Worm (Caenorhabditis elegans): Measurements from ENCODE around the gene irld-26.

irld-26 gene

DNA sequence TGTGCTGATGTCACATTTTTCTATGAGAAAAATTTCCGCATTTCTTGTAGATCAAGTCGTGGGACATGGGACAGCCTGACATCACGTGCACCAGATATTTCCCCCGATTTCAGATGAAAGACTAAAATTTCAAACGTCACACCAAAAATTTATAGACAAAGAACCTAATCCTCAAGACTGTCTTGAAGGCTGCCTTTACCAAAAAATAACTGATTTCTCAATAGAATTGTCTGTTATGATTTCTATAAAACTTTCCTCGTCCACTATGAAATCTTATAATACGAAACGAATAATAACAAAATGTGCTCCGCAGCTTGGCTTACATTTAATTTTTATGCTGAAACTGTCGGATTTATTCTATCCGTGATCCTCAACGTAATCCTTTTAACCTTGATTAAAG is 24.6 kb upstream of the irld-26 start, which contains the start of gene str-106:
TSS of gene str-106 (plus strand) at position 301 of the 400 bp plus-strand sequence.
- TF ChIP-seq egl-18 (GFP tag; IDR thresholded peaks at IDR 0.05): no peak
- TF ChIP-seq F22D6.2 (tag; optimal IDR thresholded peaks at IDR 0.05): no peak
- no peak for TF ChIP-seq tbx-9 (tag; optimal IDR thresholded peaks at IDR 0.05; ENCODE audit: borderline replicate concordance)
- no peak for TF ChIP-seq mes-4 (tag; optimal IDR thresholded peaks at IDR 0.05)
- TF ChIP-seq lsl-1 (GFP tag; optimal IDR thresholded peaks at IDR 0.05): no peak
- no peak for TF ChIP-seq snpc-1.3 (tag; optimal IDR thresholded peaks at IDR 0.05; ENCODE audit: insufficient read depth)
- no peak for TF ChIP-seq ztf-6 (GFP tag; IDR thresholded peaks at IDR 0.05)
- no peak for TF ChIP-seq ztf-28 (GFP tag; IDR thresholded peaks at IDR 0.05)
- no peak for TF ChIP-seq ceh-79 (tag; optimal IDR thresholded peaks at IDR 0.05)

DNA sequence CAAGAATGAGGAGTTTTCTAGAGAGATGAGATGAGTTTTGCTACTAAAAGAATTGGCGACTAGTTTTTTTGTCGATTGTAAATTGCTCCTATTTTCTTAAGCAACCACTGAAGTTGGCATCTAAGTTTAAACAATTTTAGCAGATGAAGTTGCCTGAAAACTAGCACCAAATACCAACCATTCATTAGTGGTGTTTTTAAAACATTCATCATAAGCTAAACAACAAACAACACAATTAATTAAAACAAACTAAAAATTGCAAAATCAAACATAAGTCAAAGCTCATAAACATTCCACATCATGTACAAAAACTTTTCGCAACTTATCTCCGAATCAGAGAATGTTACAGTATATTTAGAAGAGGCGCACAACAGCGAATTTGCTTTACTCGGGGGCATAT is 22.9 kb upstream of the irld-26 start, which contains the start of gene srz-13:
TSS of gene srz-13 (plus strand) at position 301 of the 400 bp plus-strand sequence.
- TF ChIP-seq lag-1 (GFP tag; IDR thresholded peaks at IDR 0.05): no peak
- no peak for TF ChIP-seq D2030.7 (GFP tag; IDR thresholded peaks at IDR 0.05)
- TF ChIP-seq hlh-26 (GFP tag; conservative IDR thresholded peaks at IDR 0.05): no peak
- TF ChIP-seq hmg-20 (GFP tag; IDR thresholded peaks at IDR 0.05): no peak

DNA sequence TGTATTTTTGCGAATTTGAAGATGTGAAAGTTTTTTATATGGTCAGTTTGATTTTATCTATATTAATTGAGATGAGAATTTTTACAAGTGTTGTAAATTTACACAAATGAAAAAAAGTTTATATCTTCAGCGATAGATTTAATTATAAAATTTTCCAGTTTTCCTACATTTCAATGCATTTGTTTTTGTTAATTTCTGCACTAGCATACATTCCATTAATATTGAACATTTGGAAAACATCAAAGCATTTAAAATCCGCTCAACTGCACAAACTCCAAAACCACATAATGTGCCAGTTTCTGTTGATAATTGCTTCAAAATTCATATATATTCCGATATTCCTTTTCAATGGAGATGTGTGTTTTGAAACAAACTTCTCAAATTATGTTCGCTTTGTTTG is 22.1 kb upstream of the irld-26 start, which contains the start of gene srh-277:
TSS of gene srh-277 (plus strand) at position 301 of the 400 bp plus-strand sequence.
- TF ChIP-seq nhr-80 (tag; optimal IDR thresholded peaks at IDR 0.05) (no peak), repo-1 (tag; optimal IDR thresholded peaks at IDR 0.05) (no peak), Y79H2A.3 (GFP tag; conservative IDR thresholded peaks at IDR 0.05) (no peak), dpff-1 (tag; optimal IDR thresholded peaks at IDR 0.05) (no peak), F55B11.4 (tag; optimal IDR thresholded peaks at IDR 0.05; ENCODE audit: borderline replicate concordance, insufficient read depth) (no peak), F52B5.7 (tag; optimal IDR thresholded peaks at IDR 0.05) (no peak), ztf-6 (GFP tag; IDR thresholded peaks at IDR 0.05) (no peak)

DNA sequence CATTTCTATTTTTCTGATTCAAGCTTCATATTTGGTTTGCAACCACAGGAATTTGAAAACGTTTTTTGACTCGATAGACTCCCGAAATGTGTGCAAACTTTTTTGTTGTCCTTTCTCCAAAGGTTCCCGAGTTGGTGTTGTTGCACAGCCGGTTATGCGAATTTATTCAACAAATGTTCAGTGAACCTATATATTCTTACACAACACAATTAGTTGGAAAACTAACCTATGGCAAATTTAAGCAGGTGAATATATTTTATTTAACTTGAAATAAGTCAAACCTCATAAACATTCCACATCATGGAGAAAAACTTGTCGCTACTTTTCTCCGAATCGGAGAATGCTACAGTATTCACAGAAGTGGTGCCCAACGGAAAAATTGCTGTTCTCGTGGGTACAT is 21.6 kb upstream of the irld-26 start, which contains the start of gene srz-14:
TSS of gene srz-14 (plus strand) at position 301 of the 400 bp plus-strand sequence.
- TF ChIP-seq unc-130 (GFP tag; optimal IDR thresholded peaks at IDR 0.05) (no peak), nhr-90 (tag; optimal IDR thresholded peaks at IDR 0.05) (no peak), attf-6 (GFP tag; IDR thresholded peaks at IDR 0.05) (no peak), ceh-91 (GFP tag; IDR thresholded peaks at IDR 0.05) (no peak), tbx-9 (tag; optimal IDR thresholded peaks at IDR 0.05; ENCODE audit: borderline replicate concordance) (no peak), ztf-3 (GFP tag; optimal IDR thresholded peaks at IDR 0.05) (no peak), him-1 (tag; optimal IDR thresholded peaks at IDR 0.05) (no peak), nfyb-1 (GFP tag; IDR thresholded peaks at IDR 0.05) (no peak), ama-1 (optimal IDR thresholded peaks at IDR 0.05) (no peak), ama-1 (GFP tag; optimal IDR thresholded peaks at IDR 0.05) (no peak), akir-1 (GFP tag; optimal IDR thresholded peaks at IDR 0.05) (no peak), die-1 (tag; optimal IDR thresholded peaks at IDR 0.05) (no peak), let-607 (tag; optimal IDR thresholded peaks at IDR 0.05) (no peak), mes-4 (tag; optimal IDR thresholded peaks at IDR 0.05) (no peak), F10E7.11 (tag; optimal IDR thresholded peaks at IDR 0.05) (no peak)

DNA sequence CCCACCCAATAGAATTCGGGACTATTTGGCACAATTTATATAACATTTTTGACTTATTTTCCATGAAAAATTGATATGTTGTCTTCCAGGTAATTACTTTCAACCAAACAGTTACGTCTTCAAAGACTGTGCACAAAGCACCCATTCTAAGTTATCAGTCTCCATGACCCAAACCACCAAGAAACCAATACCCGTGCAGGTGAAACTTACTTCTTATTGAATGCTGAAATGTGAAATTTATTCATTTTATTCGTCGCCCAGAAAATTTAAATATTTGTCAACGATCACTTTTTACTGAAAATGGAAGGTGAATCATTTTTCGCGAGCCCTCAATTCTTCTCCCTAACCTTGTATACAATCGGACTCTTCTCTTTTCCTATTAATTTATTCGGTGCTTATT is 14.5 kb upstream of the irld-26 start, which contains the start of gene srh-281:
TSS of gene srh-281 (plus strand) at position 301 of the 400 bp plus-strand sequence.
- no peak for TF ChIP-seq hmg-20 (GFP tag; IDR thresholded peaks at IDR 0.05)
- no peak for TF ChIP-seq ceh-58 (GFP tag; IDR thresholded peaks at IDR 0.05)
- no peak for TF ChIP-seq zim-3 (tag; optimal IDR thresholded peaks at IDR 0.05)
- no peak for TF ChIP-seq hlh-12 (tag; optimal IDR thresholded peaks at IDR 0.05)
- TF ChIP-seq ccch-3 (GFP tag; optimal IDR thresholded peaks at IDR 0.05): no peak
- TF ChIP-seq unc-62 (GFP tag; optimal IDR thresholded peaks at IDR 0.05): no peak
- TF ChIP-seq mel-28 (tag; optimal IDR thresholded peaks at IDR 0.05; ENCODE audit: borderline replicate concordance): no peak
- no peak for TF ChIP-seq F22D6.2 (tag; optimal IDR thresholded peaks at IDR 0.05)
- TF ChIP-seq ama-1 (optimal IDR thresholded peaks at IDR 0.05): no peak
- TF ChIP-seq ama-1 (GFP tag; optimal IDR thresholded peaks at IDR 0.05): no peak
- TF ChIP-seq mes-4 (tag; optimal IDR thresholded peaks at IDR 0.05): no peak
- TF ChIP-seq mcd-1 (GFP tag; IDR thresholded peaks at IDR 0.05): no peak
- TF ChIP-seq nhr-80 (tag; optimal IDR thresholded peaks at IDR 0.05): no peak
- TF ChIP-seq dpl-1 (GFP tag; optimal IDR thresholded peaks at IDR 0.05): no peak
- no peak for TF ChIP-seq efl-1 (GFP tag; optimal IDR thresholded peaks at IDR 0.05)
- no peak for TF ChIP-seq egl-44 (GFP tag; IDR thresholded peaks at IDR 0.05)
- TF ChIP-seq sea-2 (GFP tag; IDR thresholded peaks at IDR 0.05): no peak

Measured in whole organism, young adult.